Fruit fly (Drosophila melanogaster) whole organism, embryonic: ENCODE data around the gene CG7483.

Experiments used
- BEAF-32 ChIP-seq: fragments of 200-800 bp; sonication (Bioruptor generic); optimal IDR thresholded peaks from 3 replicates; lab custom pipeline; 2017; ENCODE audit warnings: missing biosample characterization, missing genetic modification characterization, mild to moderate bottlenecking, moderate library complexity, missing genetic modification reagents
- CG11695 ChIP-seq: fragments of 200-800 bp; sonication (Bioruptor generic); IDR thresholded peaks from 3 replicates; pipeline ENCODE4 v1.3.6; 2022; ENCODE audit warnings: missing biosample characterization, missing genetic modification characterization
- CG11696 ChIP-seq: fragments of 200-800 bp; sonication (Bioruptor generic); IDR thresholded peaks from 2 replicates; pipeline ENCODE4 v1.3.6; 2022; ENCODE audit warnings: missing biosample characterization, missing genetic modification characterization
- CG12071 ChIP-seq: fragments of 200-800 bp; sonication (Bioruptor generic); optimal IDR thresholded peaks from 3 replicates; lab custom pipeline; 2018; ENCODE audit warnings: missing biosample characterization, mild to moderate bottlenecking, missing genetic modification characterization
- CG12942 ChIP-seq: fragments of 200-800 bp; sonication (Bioruptor generic); optimal IDR thresholded peaks from 3 replicates; lab custom pipeline; 2016; ENCODE audit warnings: missing biosample characterization, missing genetic modification characterization
- CG14965 ChIP-seq: fragments of 200-800 bp; sonication (Bioruptor generic); optimal IDR thresholded peaks from 2 replicates; lab custom pipeline; 2016; ENCODE audit warnings: missing biosample characterization, missing genetic modification characterization, borderline replicate concordance
- CG16815 ChIP-seq: fragments of 200-800 bp; sonication (Bioruptor generic); optimal IDR thresholded peaks from 3 replicates; lab custom pipeline; 2017; ENCODE audit warnings: missing biosample characterization, mild to moderate bottlenecking, missing genetic modification characterization
- CG1792 ChIP-seq: fragments of 200-800 bp; sonication (Bioruptor generic); optimal IDR thresholded peaks from 2 replicates; lab custom pipeline; 2016; ENCODE audit warnings: missing biosample characterization, missing genetic modification characterization
- CG32772 ChIP-seq: fragments of 200-800 bp; sonication (Bioruptor generic); IDR thresholded peaks from 2 replicates; pipeline ENCODE4 v1.3.6; 2022; ENCODE audit warnings: missing biosample characterization, missing genetic modification characterization
- CG33213 ChIP-seq: fragments of 200-800 bp; sonication (Bioruptor generic); optimal IDR thresholded peaks from 3 replicates; lab custom pipeline; 2016; ENCODE audit warnings: missing biosample characterization, missing genetic modification characterization
- CG3847 ChIP-seq: fragments of 200-800 bp; sonication (Bioruptor generic); IDR thresholded peaks from 2 replicates; pipeline ENCODE4 v1.3.6; 2022; ENCODE audit warnings: missing biosample characterization, missing genetic modification characterization
- CG4328 ChIP-seq: fragments of 200-800 bp; sonication (Bioruptor generic); optimal IDR thresholded peaks from 3 replicates; lab custom pipeline; 2017; ENCODE audit warnings: missing biosample characterization, missing genetic modification reagents, missing genetic modification characterization
- CG4424 ChIP-seq: fragments of 200-800 bp; sonication (Bioruptor generic); optimal IDR thresholded peaks from 3 replicates; lab custom pipeline; 2016; ENCODE audit warnings: missing biosample characterization, missing genetic modification characterization
- CG6654 ChIP-seq: fragments of 200-800 bp; sonication (Bioruptor generic); optimal IDR thresholded peaks from 2 replicates; lab custom pipeline; 2017; ENCODE audit warnings: missing biosample characterization, mild to moderate bottlenecking, missing genetic modification characterization
- CG9797 ChIP-seq: fragments of 200-800 bp; sonication (Bioruptor generic); optimal IDR thresholded peaks from 3 replicates; lab custom pipeline; 2018; ENCODE audit warnings: missing biosample characterization, mild to moderate bottlenecking, missing genetic modification characterization
- CG9932 ChIP-seq: fragments of 200-800 bp; sonication (Bioruptor generic); IDR thresholded peaks from 2 replicates; pipeline ENCODE4 v1.3.6; 2022; ENCODE audit warnings: missing biosample characterization, missing genetic modification characterization
- Dip2 ChIP-seq: fragments of 200-800 bp; sonication (Bioruptor generic); IDR thresholded peaks from 2 replicates; pipeline ENCODE4 v1.3.6; 2022; ENCODE audit warnings: missing biosample characterization, missing genetic modification characterization
- E2f1 ChIP-seq: fragments of 200-800 bp; sonication (Bioruptor generic); IDR thresholded peaks from 2 replicates; pipeline ENCODE4 v1.3.6; 2022; ENCODE audit warnings: missing biosample characterization, missing genetic modification characterization
- Ets97D ChIP-seq: fragments of 200-800 bp; sonication (Bioruptor generic); optimal IDR thresholded peaks from 3 replicates; lab custom pipeline; 2016; ENCODE audit warnings: missing biosample characterization, missing genetic modification characterization
- Fer2 ChIP-seq: fragments of 200-800 bp; sonication (Bioruptor generic); optimal IDR thresholded peaks from 2 replicates; lab custom pipeline; 2018; ENCODE audit warnings: missing biosample characterization, mild to moderate bottlenecking, missing genetic modification characterization, moderate library complexity
- HLH4C ChIP-seq: fragments of 200-800 bp; sonication (Bioruptor generic); IDR thresholded peaks from 3 replicates; pipeline ENCODE4 v1.3.6; 2022; ENCODE audit warnings: missing biosample characterization, missing genetic modification characterization; ENCODE audit not compliant: partially characterized antibody
- Lhr ChIP-seq: fragments of 200-800 bp; sonication (Bioruptor generic); optimal IDR thresholded peaks from 3 replicates; lab custom pipeline; 2017; ENCODE audit warnings: mild to moderate bottlenecking, missing biosample characterization, missing genetic modification reagents, missing genetic modification characterization
- MESR4 ChIP-seq: fragments of 200-800 bp; sonication (Bioruptor generic); optimal IDR thresholded peaks from 2 replicates; lab custom pipeline; 2018; ENCODE audit warnings: missing biosample characterization, mild to moderate bottlenecking, missing genetic modification characterization, moderate library complexity
- Max ChIP-seq: fragments of 200-800 bp; sonication (Bioruptor generic); optimal IDR thresholded peaks from 2 replicates; lab custom pipeline; 2016; ENCODE audit warnings: missing biosample characterization, mild to moderate bottlenecking, missing genetic modification characterization
- Mes4 ChIP-seq: fragments of 200-800 bp; sonication (Bioruptor generic); optimal IDR thresholded peaks from 2 replicates; lab custom pipeline; 2016; ENCODE audit warnings: missing biosample characterization, missing genetic modification characterization
- NFAT ChIP-seq: fragments of 200-800 bp; sonication (Bioruptor generic); IDR thresholded peaks from 2 replicates; pipeline ENCODE4 v1.3.6; 2022; ENCODE audit warnings: missing biosample characterization, missing genetic modification characterization
- Nf-YA ChIP-seq: fragments of 200-800 bp; sonication (Bioruptor generic); IDR thresholded peaks from 2 replicates; pipeline ENCODE4 v1.3.6; 2022; ENCODE audit warnings: missing biosample characterization, missing genetic modification characterization
- Scr ChIP-seq: fragments of 200-800 bp; sonication (Bioruptor generic); IDR thresholded peaks from 2 replicates; pipeline ENCODE4 v1.3.6; 2022; ENCODE audit warnings: missing biosample characterization, missing genetic modification characterization; ENCODE audit not compliant: partially characterized antibody
- Six4 ChIP-seq: fragments of 200-800 bp; sonication (Bioruptor generic); optimal IDR thresholded peaks from 2 replicates; lab custom pipeline; 2016; ENCODE audit warnings: missing biosample characterization, missing genetic modification characterization
- Stat92E ChIP-seq, 3 experiments: fragments of >200 bp in 2 of 3; fragments of 200-800 bp in 1 of 3; sonication (Bioruptor generic) in 1 of 3; optimal IDR thresholded peaks; 2 replicates each; lab custom pipeline; 2017 to 2019; ENCODE audit warnings: missing biosample characterization in 3 of 3, missing genetic modification characterization in 3 of 3, mild to moderate bottlenecking in 1 of 3, moderate library complexity in 1 of 3
- abd-A ChIP-seq: fragments of 200-800 bp; sonication (Bioruptor generic); optimal IDR thresholded peaks from 3 replicates; lab custom pipeline; 2019; ENCODE audit warnings: missing biosample characterization, mild to moderate bottlenecking, missing genetic modification characterization, moderate library complexity
- caup ChIP-seq: fragments of 200-800 bp; sonication (Bioruptor generic); optimal IDR thresholded peaks from 3 replicates; lab custom pipeline; 2017; ENCODE audit warnings: missing biosample characterization, mild to moderate bottlenecking, missing genetic modification characterization, moderate library complexity; ENCODE audit not compliant: severe bottlenecking
- cg ChIP-seq: fragments of 200-800 bp; sonication (Bioruptor generic); optimal IDR thresholded peaks from 3 replicates; lab custom pipeline; 2019; ENCODE audit warnings: missing biosample characterization, mild to moderate bottlenecking, missing genetic modification characterization, moderate library complexity
- chm ChIP-seq: fragments of 200-800 bp; sonication (Bioruptor generic); IDR thresholded peaks from 2 replicates; pipeline ENCODE4 v1.3.6; 2022; ENCODE audit warnings: missing biosample characterization, missing genetic modification characterization
- danr ChIP-seq: fragments of 200-800 bp; sonication (Bioruptor generic); IDR thresholded peaks from 2 replicates; pipeline ENCODE4 v1.3.6; 2022; ENCODE audit warnings: missing biosample characterization, missing genetic modification characterization
- dimm ChIP-seq: fragments of 200-800 bp; sonication (Bioruptor generic); IDR thresholded peaks from 2 replicates; pipeline ENCODE4 v1.3.6; 2022; ENCODE audit warnings: missing biosample characterization, missing genetic modification characterization
- ems ChIP-seq: fragments of 200-800 bp; sonication (Bioruptor generic); optimal IDR thresholded peaks from 3 replicates; lab custom pipeline; 2016; ENCODE audit warnings: missing biosample characterization, missing genetic modification characterization
- exex ChIP-seq: fragments of 200-800 bp; sonication (Bioruptor generic); optimal IDR thresholded peaks from 4 replicates; lab custom pipeline; 2018; ENCODE audit warnings: missing biosample characterization, mild to moderate bottlenecking, missing genetic modification characterization, moderate library complexity
- grn ChIP-seq: fragments of 200-800 bp; sonication (Bioruptor generic); optimal IDR thresholded peaks from 3 replicates; lab custom pipeline; 2017; ENCODE audit warnings: missing biosample characterization, missing genetic modification characterization
- knrl ChIP-seq: fragments of 200-800 bp; sonication (Bioruptor generic); IDR thresholded peaks from 3 replicates; pipeline ENCODE4 v1.3.6; 2022; ENCODE audit warnings: missing biosample characterization, missing genetic modification characterization; ENCODE audit not compliant: partially characterized antibody
- nmo ChIP-seq: fragments of 200-800 bp; sonication (Bioruptor generic); optimal IDR thresholded peaks from 2 replicates; lab custom pipeline; 2018; ENCODE audit warnings: missing biosample characterization, mild to moderate bottlenecking, missing genetic modification characterization, moderate library complexity
- org-1 ChIP-seq: fragments of 200-800 bp; sonication (Bioruptor generic); optimal IDR thresholded peaks from 2 replicates; lab custom pipeline; 2017; ENCODE audit warnings: missing biosample characterization, missing genetic modification characterization
- pum ChIP-seq: fragments of 200-800 bp; sonication (Bioruptor generic); optimal IDR thresholded peaks from 2 replicates; lab custom pipeline; 2016; ENCODE audit warnings: missing biosample characterization, missing genetic modification characterization
- sna ChIP-seq: fragments of 200-800 bp; sonication (Bioruptor generic); IDR thresholded peaks from 2 replicates; pipeline ENCODE4 v1.3.6; 2022; ENCODE audit warnings: missing biosample characterization, missing genetic modification characterization; ENCODE audit not compliant: partially characterized antibody
- sr ChIP-seq: fragments of 200-800 bp; sonication (Bioruptor generic); IDR thresholded peaks from 3 replicates; pipeline ENCODE4 v1.3.6; 2022; ENCODE audit warnings: missing biosample characterization, missing genetic modification characterization
- ssp ChIP-seq: fragments of 200-800 bp; sonication (Bioruptor generic); IDR thresholded peaks from 2 replicates; pipeline ENCODE4 v1.3.6; 2022; ENCODE audit warnings: missing biosample characterization, missing genetic modification characterization
- stc ChIP-seq: fragments of 200-800 bp; sonication (Bioruptor generic); IDR thresholded peaks from 2 replicates; pipeline ENCODE4 v1.3.6; 2022; ENCODE audit warnings: missing biosample characterization, missing genetic modification characterization
- tna ChIP-seq: fragments of 200-800 bp; sonication (Bioruptor generic); IDR thresholded peaks from 2 replicates; pipeline ENCODE4 v1.3.6; 2022; ENCODE audit warnings: missing biosample characterization, missing genetic modification characterization; ENCODE audit not compliant: partially characterized antibody
- trem ChIP-seq: fragments of 200-800 bp; optimal IDR thresholded peaks from 3 replicates; lab custom pipeline; 2019; ENCODE audit warnings: missing biosample characterization, mild to moderate bottlenecking, missing genetic modification characterization, moderate library complexity
- vvl ChIP-seq: fragments of 200-800 bp; sonication (Bioruptor generic); IDR thresholded peaks from 2 replicates; pipeline ENCODE4 v1.3.6; 2022; ENCODE audit warnings: missing biosample characterization, missing genetic modification characterization
- zen ChIP-seq: fragments of 200-800 bp; sonication (Bioruptor generic); optimal IDR thresholded peaks from 3 replicates; lab custom pipeline; 2018; ENCODE audit warnings: missing biosample characterization, mild to moderate bottlenecking, missing genetic modification characterization, moderate library complexity

Gene CG7483

dm6 chr3R:8305110-8305509 is 7.9 kb upstream of the CG7483 start, which contains the start of gene Sgt1 (continued):
- peak in 1 of 3 experiments; percentile 86 for TF ChIP-seq Stat92E (GFP tag; optimal IDR thresholded peaks at IDR 0.05; lab: Kevin White, UChicago)
- no peak for TF ChIP-seq stc (GFP tag; lab: Robert Waterston, UW)
- TF ChIP-seq sr: no peak
- TF ChIP-seq CG1792 (GFP tag; lab: Kevin White, UChicago): peak; percentile 57
- TF ChIP-seq CG6654: no peak
- TF ChIP-seq nmo (GFP tag; lab: Kevin White, UChicago): peak; percentile 66
- TF ChIP-seq BEAF-32 (GFP tag; lab: Kevin White, UChicago): peak; percentile 78
- no peak for TF ChIP-seq E2f1 (GFP tag; lab: Robert Waterston, UW)
- no peak for TF ChIP-seq CG11696 (GFP tag; lab: Robert Waterston, UW)
- TF ChIP-seq danr (GFP tag; lab: Robert Waterston, UW): no peak
- TF ChIP-seq Ets97D (GFP tag; lab: Kevin White, UChicago): peak; percentile 87
- TF ChIP-seq CG12071 (GFP tag; lab: Kevin White, UChicago): no peak
- TF ChIP-seq Fer2: peak; percentile 14
- TF ChIP-seq abd-A (tag; lab: Kevin White, UChicago): no peak
- peak; percentile 91 for TF ChIP-seq HLH4C
- no peak for TF ChIP-seq CG4424 (GFP tag; lab: Kevin White, UChicago)
- peak; percentile 80 for TF ChIP-seq CG33213 (GFP tag; lab: Kevin White, UChicago)
- TF ChIP-seq ssp (GFP tag; lab: Robert Waterston, UW): no peak
- no peak for TF ChIP-seq cg (GFP tag; lab: Kevin White, UChicago)
- TF ChIP-seq Nf-YA: no peak
- no peak for TF ChIP-seq CG16815 (GFP tag; lab: Kevin White, UChicago)
- TF ChIP-seq sna (GFP tag; lab: Robert Waterston, UW): peak; percentile 81
- TF ChIP-seq grn (GFP tag; lab: Kevin White, UChicago): no peak
- TF ChIP-seq dimm (GFP tag; lab: Robert Waterston, UW): no peak
- TF ChIP-seq CG11695 (GFP tag; lab: Robert Waterston, UW): no peak
- no peak; the same call in 1 of the 2 replicates for TF ChIP-seq chm (GFP tag; lab: Robert Waterston, UW)
- peak; percentile 95 for TF ChIP-seq Lhr (GFP tag; lab: Kevin White, UChicago)
- TF ChIP-seq CG14965 (GFP tag; lab: Kevin White, UChicago): no peak
- TF ChIP-seq pum (GFP tag; lab: Kevin White, UChicago): peak; percentile 12
- TF ChIP-seq MESR4 (GFP tag; lab: Kevin White, UChicago): peak; percentile 94
- TF ChIP-seq Mes4 (GFP tag; lab: Kevin White, UChicago): peak; percentile 5
- TF ChIP-seq CG3847: peak; percentile 80
- peak; percentile 16 for TF ChIP-seq caup (GFP tag; lab: Kevin White, UChicago)
- TF ChIP-seq zen: peak; percentile 78
- peak; percentile 93 for TF ChIP-seq trem (tag; lab: Kevin White, UChicago)
- TF ChIP-seq CG9797 (GFP tag; lab: Kevin White, UChicago): peak; percentile 57
- peak; percentile 18 for TF ChIP-seq CG12942 (GFP tag; lab: Kevin White, UChicago)
- peak; percentile 38 for TF ChIP-seq CG4328 (GFP tag; lab: Kevin White, UChicago)
- no peak for TF ChIP-seq CG32772 (GFP tag; lab: Robert Waterston, UW)
- peak; percentile 57 for TF ChIP-seq vvl (GFP tag; lab: Robert Waterston, UW)
- TF ChIP-seq org-1 (GFP tag; lab: Kevin White, UChicago): no peak
- TF ChIP-seq NFAT: peak; percentile 66; the same call in 1 of the 2 replicates
- TF ChIP-seq knrl: peak; percentile 74
- TF ChIP-seq Six4 (GFP tag; lab: Kevin White, UChicago): peak; percentile 6
- TF ChIP-seq Dip2 (GFP tag; lab: Robert Waterston, UW): no peak
- peak; percentile 85 for TF ChIP-seq tna
- peak; percentile 78 for TF ChIP-seq CG9932 (GFP tag; lab: Robert Waterston, UW)
- TF ChIP-seq Scr: peak; percentile 75
- TF ChIP-seq ems (GFP tag; lab: Kevin White, UChicago): peak; percentile 24
- peak; percentile 73 for TF ChIP-seq exex (tag; lab: Kevin White, UChicago)
- peak; percentile 34 for TF ChIP-seq Max
